Worm (Caenorhabditis elegans): ENCODE results near the gene C25F6.6.

DNA sequence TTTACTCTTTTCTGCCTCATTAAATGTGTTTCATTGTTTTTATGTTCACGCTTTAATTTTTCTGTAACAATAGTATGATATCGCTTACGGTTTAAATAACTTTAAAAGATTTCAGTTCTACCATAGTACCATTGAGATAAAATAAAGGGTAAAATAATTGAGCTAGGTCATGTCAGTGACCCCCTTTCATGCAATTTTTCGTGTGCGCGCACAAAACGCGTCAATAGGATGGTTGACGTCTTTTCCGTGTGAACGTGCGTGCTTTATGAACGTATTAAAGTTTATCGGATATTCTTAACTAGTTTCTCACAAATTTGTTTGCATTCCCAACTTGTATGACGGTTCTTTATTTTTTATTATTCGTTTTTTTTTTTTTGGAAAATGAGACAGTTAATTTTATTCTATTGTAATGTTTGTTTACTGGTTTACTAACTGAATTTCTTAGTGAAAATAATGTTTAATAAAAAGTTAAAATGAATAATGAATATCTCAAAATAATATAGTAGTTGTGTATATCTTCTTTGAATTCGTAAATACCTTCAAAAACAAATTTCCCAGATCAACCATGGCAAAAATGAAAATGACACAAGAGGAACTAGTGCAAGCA lies 35.4 kb upstream of the C25F6.6 start, which contains the start of gene C25F6.1:
- TF ChIP-seq lin-13 (GFP tag; optimal IDR thresholded peaks at IDR 0.05) (no peak), nhr-102 (tag; optimal IDR thresholded peaks at IDR 0.05) (no peak), ceh-28 (tag; optimal IDR thresholded peaks at IDR 0.05) (no peak), zfp-2 (tag; optimal IDR thresholded peaks at IDR 0.05) (no peak), nhr-77 (tag; optimal IDR thresholded peaks at IDR 0.05) (no peak), lim-7 (GFP tag; IDR thresholded peaks at IDR 0.05) (no peak), dve-1 (tag; optimal IDR thresholded peaks at IDR 0.05; ENCODE audit: insufficient read depth) (no peak), hif-1 (tag; optimal IDR thresholded peaks at IDR 0.05) (no peak)

All from whole organism, L4 larva.